1 fruit fly cellular context compared by ENCODE assay signal in the genomic region with DNA sequence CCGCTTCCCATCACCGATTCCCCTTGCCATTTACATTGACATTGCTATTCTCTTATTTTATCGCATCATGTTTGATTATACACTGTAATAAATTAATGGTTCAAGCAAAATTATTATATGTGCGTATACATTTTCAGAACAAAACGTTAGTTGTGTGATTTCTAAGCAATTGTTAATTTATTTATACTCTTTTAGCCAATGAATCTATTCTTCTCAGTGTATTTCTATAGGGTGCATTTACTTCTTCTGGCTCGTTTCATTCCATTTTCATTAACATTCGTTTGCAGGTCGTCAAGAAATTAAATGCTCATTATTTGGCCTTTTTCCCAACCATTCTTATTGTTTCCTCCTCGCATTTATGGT.
TF ChIP-seq lines count a peak whose summit lies in the region.

No protein-coding gene starts in this region.

TF ChIP-seq in whole organism, embryonic, 481 proteins besides CTCF, POLR2A, EP300 and RAD21 (continued from another document and continues in another):
- TF ChIP-seq CG14050 (GFP tag; IDR thresholded peaks at IDR 0.05; lab: Robert Waterston, UW): no peak
- TF ChIP-seq dysf (GFP tag; IDR thresholded peaks at IDR 0.05; lab: Robert Waterston, UW): peak; percentile 61
- peak; percentile 58 for TF ChIP-seq CG13424 (tag; optimal IDR thresholded peaks at IDR 0.05; lab: Kevin White, UChicago)
- TF ChIP-seq trem (tag; optimal IDR thresholded peaks at IDR 0.05; lab: Kevin White, UChicago): peak; percentile 68
- TF ChIP-seq stc (GFP tag; IDR thresholded peaks at IDR 0.05; lab: Robert Waterston, UW): peak; percentile 60
- peak; percentile 28 for TF ChIP-seq Vsx1 (GFP tag; optimal IDR thresholded peaks at IDR 0.05; lab: Kevin White, UChicago)
- TF ChIP-seq Spps (tag; optimal IDR thresholded peaks at IDR 0.05; lab: Kevin White, UChicago): peak; percentile 75
- peak; percentile 73; the same call in 1 of the 2 replicates for TF ChIP-seq ranshi (GFP tag; IDR thresholded peaks at IDR 0.05; lab: Robert Waterston, UW)
- TF ChIP-seq stwl (tag; optimal IDR thresholded peaks at IDR 0.05; lab: Kevin White, UChicago): no peak
- peak; percentile 46 for TF ChIP-seq CG14710 (tag; optimal IDR thresholded peaks at IDR 0.05; lab: Kevin White, UChicago)
- TF ChIP-seq Dp (GFP tag; optimal IDR thresholded peaks at IDR 0.05; lab: Kevin White, UChicago): no peak
- no peak for TF ChIP-seq CG18011 (GFP tag; optimal IDR thresholded peaks at IDR 0.05; lab: Kevin White, UChicago)
- TF ChIP-seq CG15601 (tag; optimal IDR thresholded peaks at IDR 0.05; lab: Kevin White, UChicago): no peak
- peak; percentile 69 for TF ChIP-seq CG4424 (GFP tag; optimal IDR thresholded peaks at IDR 0.05; lab: Kevin White, UChicago)
- peak; percentile 77 for TF ChIP-seq Ssrp (tag; optimal IDR thresholded peaks at IDR 0.05; lab: Kevin White, UChicago)
- TF ChIP-seq Bgb (GFP tag; IDR thresholded peaks at IDR 0.05; lab: Robert Waterston, UW; ENCODE audit: partially characterized antibody): no peak
- TF ChIP-seq CG34422 (GFP tag; IDR thresholded peaks at IDR 0.05; lab: Robert Waterston, UW): peak; percentile 72; the same call in 2 of the 3 replicates
- TF ChIP-seq lmd (GFP tag; IDR thresholded peaks at IDR 0.05; lab: Robert Waterston, UW): peak; percentile 71
- no peak for TF ChIP-seq sc (optimal IDR thresholded peaks at IDR 0.05; lab: Kevin White, UChicago)
- peak; percentile 38 for TF ChIP-seq sc (GFP tag; optimal IDR thresholded peaks at IDR 0.05; lab: Kevin White, UChicago)
- TF ChIP-seq CG13123 (GFP tag; optimal IDR thresholded peaks at IDR 0.05; lab: Kevin White, UChicago): peak; percentile 12
- 0 out of 3 replicates have a peak, but pooled peaks have one; percentile 50 for TF ChIP-seq H15 (GFP tag; IDR thresholded peaks at IDR 0.05; lab: Robert Waterston, UW)
- peak; percentile 63 for TF ChIP-seq CG17829 (tag; optimal IDR thresholded peaks at IDR 0.05; lab: Kevin White, UChicago)
- peak; percentile 61 for TF ChIP-seq E2f1 (GFP tag; IDR thresholded peaks at IDR 0.05; lab: Robert Waterston, UW)
- TF ChIP-seq unpg (GFP tag; optimal IDR thresholded peaks at IDR 0.05; lab: Kevin White, UChicago): peak; percentile 73
- TF ChIP-seq CG3726 (GFP tag; IDR thresholded peaks at IDR 0.05; lab: Robert Waterston, UW): peak; percentile 74; the same call in 2 of the 3 replicates
- TF ChIP-seq CG8089 (GFP tag; optimal IDR thresholded peaks at IDR 0.05; lab: Kevin White, UChicago): peak; percentile 59
- peak; percentile 38 for TF ChIP-seq lab (GFP tag; optimal IDR thresholded peaks at IDR 0.05; lab: Kevin White, UChicago)
- peak; percentile 36; the same call in 1 of the 2 replicates for TF ChIP-seq sim (GFP tag; IDR thresholded peaks at IDR 0.05; lab: Robert Waterston, UW)
- peak; percentile 32; the same call in 1 of the 3 replicates for TF ChIP-seq CG7357 (GFP tag; IDR thresholded peaks at IDR 0.05; lab: Robert Waterston, UW)
- peak; percentile 79 for TF ChIP-seq nmo (GFP tag; optimal IDR thresholded peaks at IDR 0.05; lab: Kevin White, UChicago)
- peak; percentile 55; the same call in 2 of the 3 replicates for TF ChIP-seq Mrtf (GFP tag; IDR thresholded peaks at IDR 0.05; lab: Robert Waterston, UW)
- peak; percentile 53 for TF ChIP-seq CG10654 (GFP tag; optimal IDR thresholded peaks at IDR 0.05; lab: Kevin White, UChicago)
- 0 out of 2 replicates have a peak, but pooled peaks have one; percentile 33 for TF ChIP-seq Nf-YA (GFP tag; IDR thresholded peaks at IDR 0.05; lab: Robert Waterston, UW)
- TF ChIP-seq dmrt11E (tag; optimal IDR thresholded peaks at IDR 0.05; lab: Kevin White, UChicago): peak; percentile 85
- TF ChIP-seq CG7271 (tag; optimal IDR thresholded peaks at IDR 0.05; lab: Kevin White, UChicago): peak; percentile 45
- peak; percentile 77 for TF ChIP-seq ara (GFP tag; IDR thresholded peaks at IDR 0.05; lab: Robert Waterston, UW)
- no peak for TF ChIP-seq CG4707 (GFP tag; optimal IDR thresholded peaks at IDR 0.05; lab: Kevin White, UChicago)
- peak; percentile 61 for TF ChIP-seq Fer3 (tag; optimal IDR thresholded peaks at IDR 0.05; lab: Kevin White, UChicago)
- no peak for TF ChIP-seq kay (GFP tag; optimal IDR thresholded peaks at IDR 0.05; lab: Kevin White, UChicago)
- TF ChIP-seq ATbp (GFP tag; optimal IDR thresholded peaks at IDR 0.05; lab: Kevin White, UChicago): peak; percentile 40
- no peak for TF ChIP-seq lov (optimal IDR thresholded peaks at IDR 0.05; lab: Kevin White, UChicago)
- peak; percentile 79; the same call in 2 of the 3 replicates for TF ChIP-seq lov (GFP tag; IDR thresholded peaks at IDR 0.05; lab: Robert Waterston, UW)
- TF ChIP-seq ap (GFP tag; IDR thresholded peaks at IDR 0.05; lab: Robert Waterston, UW): peak; percentile 46; the same call in 1 of the 2 replicates
- peak; percentile 51; the same call in 1 of the 2 replicates for TF ChIP-seq CG32772 (GFP tag; IDR thresholded peaks at IDR 0.05; lab: Robert Waterston, UW)
- peak; percentile 8 for TF ChIP-seq ewg (GFP tag; optimal IDR thresholded peaks at IDR 0.05; lab: Kevin White, UChicago)
- TF ChIP-seq croc (GFP tag; conservative IDR thresholded peaks at IDR 0.05; lab: Robert Waterston, UW): peak; percentile 26; the same call in 1 of the 3 replicates
- TF ChIP-seq al (GFP tag; IDR thresholded peaks at IDR 0.05; lab: Robert Waterston, UW): no peak
- TF ChIP-seq CG10147 (GFP tag; optimal IDR thresholded peaks at IDR 0.05; lab: Kevin White, UChicago): peak; percentile 47
- TF ChIP-seq Dip3 (GFP tag; optimal IDR thresholded peaks at IDR 0.05; lab: Kevin White, UChicago): peak; percentile 21
- no peak for TF ChIP-seq gt (GFP tag; IDR thresholded peaks at IDR 0.05; lab: Robert Waterston, UW)
- TF ChIP-seq Hey (tag; optimal IDR thresholded peaks at IDR 0.05; lab: Kevin White, UChicago): no peak
- no peak for TF ChIP-seq CG10321 (GFP tag; IDR thresholded peaks at IDR 0.05; lab: Robert Waterston, UW)
- TF ChIP-seq CG31365 (tag; optimal IDR thresholded peaks at IDR 0.05; lab: Kevin White, UChicago): no peak
- TF ChIP-seq CG2120 (GFP tag; optimal IDR thresholded peaks at IDR 0.05; lab: Kevin White, UChicago): peak; percentile 55
- peak; percentile 23 for TF ChIP-seq CG2202 (tag; optimal IDR thresholded peaks at IDR 0.05; lab: Kevin White, UChicago)
- TF ChIP-seq tna (GFP tag; IDR thresholded peaks at IDR 0.05; lab: Robert Waterston, UW; ENCODE audit: partially characterized antibody): no peak
- no peak for TF ChIP-seq vfl (GFP tag; optimal IDR thresholded peaks at IDR 0.05; lab: Kevin White, UChicago)
- peak; percentile 59 for TF ChIP-seq CG2678 (tag; optimal IDR thresholded peaks at IDR 0.05; lab: Kevin White, UChicago)
- peak; percentile 73 for TF ChIP-seq CG12391 (tag; optimal IDR thresholded peaks at IDR 0.05; lab: Kevin White, UChicago)
- peak; percentile 36 for TF ChIP-seq lilli (GFP tag; optimal IDR thresholded peaks at IDR 0.05; lab: Kevin White, UChicago)
- TF ChIP-seq CG33557 (GFP tag; optimal IDR thresholded peaks at IDR 0.05; lab: Kevin White, UChicago): peak; percentile 40
- TF ChIP-seq ato (GFP tag; IDR thresholded peaks at IDR 0.05; lab: Robert Waterston, UW; ENCODE audit: partially characterized antibody): no peak
- no peak for TF ChIP-seq abd-A (tag; optimal IDR thresholded peaks at IDR 0.05; lab: Kevin White, UChicago)
- peak; percentile 62; the same call in 1 of the 2 replicates for TF ChIP-seq CG14667 (GFP tag; IDR thresholded peaks at IDR 0.05; lab: Robert Waterston, UW)
- peak; percentile 66 for TF ChIP-seq H2.0 (GFP tag; IDR thresholded peaks at IDR 0.05; lab: Robert Waterston, UW)
- TF ChIP-seq tap (tag; optimal IDR thresholded peaks at IDR 0.05; lab: Kevin White, UChicago): peak; percentile 65
- TF ChIP-seq jigr1 (GFP tag; IDR thresholded peaks at IDR 0.05; lab: Robert Waterston, UW): peak; percentile 41; the same call in 1 of the 3 replicates
- TF ChIP-seq Max (GFP tag; optimal IDR thresholded peaks at IDR 0.05; lab: Kevin White, UChicago): no peak
- no peak for TF ChIP-seq kah (GFP tag; optimal IDR thresholded peaks at IDR 0.05; lab: Kevin White, UChicago)
- TF ChIP-seq Nf-YB (GFP tag; optimal IDR thresholded peaks at IDR 0.05; lab: Kevin White, UChicago): peak; percentile 3
- peak; percentile 82 for TF ChIP-seq ci (GFP tag; IDR thresholded peaks at IDR 0.05; lab: Robert Waterston, UW)
- peak; percentile 61 for TF ChIP-seq CG15269 (tag; optimal IDR thresholded peaks at IDR 0.05; lab: Kevin White, UChicago)
- TF ChIP-seq BEAF-32 (GFP tag; optimal IDR thresholded peaks at IDR 0.05; lab: Kevin White, UChicago): no peak
- TF ChIP-seq Ravus (GFP tag; IDR thresholded peaks at IDR 0.05; lab: Robert Waterston, UW): no peak
- TF ChIP-seq hkb (optimal IDR thresholded peaks at IDR 0.05; lab: Kevin White, UChicago): no peak
- peak; percentile 62 for TF ChIP-seq hkb (GFP tag; IDR thresholded peaks at IDR 0.05; lab: Robert Waterston, UW)
- TF ChIP-seq CG6683 (GFP tag; optimal IDR thresholded peaks at IDR 0.05; lab: Kevin White, UChicago): no peak
- 0 out of 3 replicates have a peak, but pooled peaks have one; percentile 24 for TF ChIP-seq otp (GFP tag; IDR thresholded peaks at IDR 0.05; lab: Robert Waterston, UW)
- no peak for TF ChIP-seq twi (tag; optimal IDR thresholded peaks at IDR 0.05; lab: Kevin White, UChicago)
- TF ChIP-seq az2 (GFP tag; optimal IDR thresholded peaks at IDR 0.05; lab: Kevin White, UChicago): peak; percentile 42
- TF ChIP-seq CG2712 (tag; optimal IDR thresholded peaks at IDR 0.05; lab: Kevin White, UChicago): peak; percentile 83
- peak; percentile 16 for TF ChIP-seq Sry-δ (GFP tag; optimal IDR thresholded peaks at IDR 0.05; lab: Kevin White, UChicago)
- peak; percentile 71 for TF ChIP-seq CG11247 (GFP tag; IDR thresholded peaks at IDR 0.05; lab: Robert Waterston, UW)
- TF ChIP-seq Lhr (GFP tag; optimal IDR thresholded peaks at IDR 0.05; lab: Kevin White, UChicago): peak; percentile 5
- TF ChIP-seq CG1602 (GFP tag; optimal IDR thresholded peaks at IDR 0.05; lab: Kevin White, UChicago): peak; percentile 48
- no peak for TF ChIP-seq CG15479 (GFP tag; optimal IDR thresholded peaks at IDR 0.05; lab: Kevin White, UChicago)
- 0 out of 2 replicates have a peak, but pooled peaks have one; percentile 10 for TF ChIP-seq Gsc (GFP tag; IDR thresholded peaks at IDR 0.05; lab: Robert Waterston, UW)
- TF ChIP-seq CG10431 (GFP tag; optimal IDR thresholded peaks at IDR 0.05; lab: Kevin White, UChicago): no peak
- TF ChIP-seq Myb (GFP tag; optimal IDR thresholded peaks at IDR 0.05; lab: Kevin White, UChicago): no peak
- peak; percentile 68 for TF ChIP-seq CG10366 (GFP tag; IDR thresholded peaks at IDR 0.05; lab: Robert Waterston, UW)
- TF ChIP-seq ken (GFP tag; IDR thresholded peaks at IDR 0.05; lab: Robert Waterston, UW): peak; percentile 15; the same call in 1 of the 3 replicates
- peak; percentile 51 for TF ChIP-seq CG1233 (GFP tag; optimal IDR thresholded peaks at IDR 0.05; lab: Kevin White, UChicago)
- no peak for TF ChIP-seq Jarid2 (GFP tag; optimal IDR thresholded peaks at IDR 0.05; lab: Kevin White, UChicago)
- TF ChIP-seq zen (tag; optimal IDR thresholded peaks at IDR 0.05; lab: Kevin White, UChicago): peak; percentile 71
- TF ChIP-seq chn (GFP tag; optimal IDR thresholded peaks at IDR 0.05; lab: Kevin White, UChicago): peak; percentile 39
- TF ChIP-seq CG9817 (tag; optimal IDR thresholded peaks at IDR 0.05; lab: Kevin White, UChicago): peak; percentile 23
- peak; percentile 51 for TF ChIP-seq Camta (GFP tag; optimal IDR thresholded peaks at IDR 0.05; lab: Kevin White, UChicago)
- peak; percentile 51 for TF ChIP-seq CG9609 (GFP tag; optimal IDR thresholded peaks at IDR 0.05; lab: Kevin White, UChicago)
- TF ChIP-seq CG11723 (GFP tag; optimal IDR thresholded peaks at IDR 0.05; lab: Kevin White, UChicago): no peak
- TF ChIP-seq CoRest (tag; optimal IDR thresholded peaks at IDR 0.05; lab: Kevin White, UChicago): peak; percentile 53
- TF ChIP-seq slou (GFP tag; optimal IDR thresholded peaks at IDR 0.05; lab: Kevin White, UChicago): peak; percentile 53
- TF ChIP-seq CG15696 (tag; optimal IDR thresholded peaks at IDR 0.05; lab: Kevin White, UChicago): peak; percentile 47
- no peak for TF ChIP-seq D (optimal IDR thresholded peaks at IDR 0.05; lab: Kevin White, UChicago)
- TF ChIP-seq D (GFP tag; optimal IDR thresholded peaks at IDR 0.05; lab: Kevin White, UChicago): peak; percentile 25
- TF ChIP-seq ash1 (GFP tag; optimal IDR thresholded peaks at IDR 0.05; lab: Kevin White, UChicago): no peak
- peak; percentile 62 for TF ChIP-seq NC2β (GFP tag; optimal IDR thresholded peaks at IDR 0.05; lab: Kevin White, UChicago)
- peak; percentile 45 for TF ChIP-seq Bdp1 (GFP tag; optimal IDR thresholded peaks at IDR 0.05; lab: Kevin White, UChicago)
- peak; percentile 1 for TF ChIP-seq jumu (GFP tag; optimal IDR thresholded peaks at IDR 0.05; lab: Kevin White, UChicago)
- TF ChIP-seq crc (GFP tag; optimal IDR thresholded peaks at IDR 0.05; lab: Kevin White, UChicago): no peak
- no peak for TF ChIP-seq CG3163 (GFP tag; optimal IDR thresholded peaks at IDR 0.05; lab: Kevin White, UChicago)
- no peak for TF ChIP-seq org-1 (GFP tag; optimal IDR thresholded peaks at IDR 0.05; lab: Kevin White, UChicago)
- peak; percentile 4 for TF ChIP-seq CG18599 (GFP tag; optimal IDR thresholded peaks at IDR 0.05; lab: Kevin White, UChicago)
- TF ChIP-seq CG6654 (GFP tag; optimal IDR thresholded peaks at IDR 0.05; lab: Kevin White, UChicago): peak; percentile 37
- peak; percentile 43 for TF ChIP-seq mam (GFP tag; optimal IDR thresholded peaks at IDR 0.05; lab: Kevin White, UChicago)
- TF ChIP-seq sqz (GFP tag; optimal IDR thresholded peaks at IDR 0.05; lab: Kevin White, UChicago): no peak
- TF ChIP-seq mld (GFP tag; IDR thresholded peaks at IDR 0.05; lab: Robert Waterston, UW; ENCODE audit: partially characterized antibody): no peak
- TF ChIP-seq CG18262 (tag; optimal IDR thresholded peaks at IDR 0.05; lab: Kevin White, UChicago): peak; percentile 55
- peak; percentile 11 for TF ChIP-seq Hmx (GFP tag; optimal IDR thresholded peaks at IDR 0.05; lab: Kevin White, UChicago)
- TF ChIP-seq slbo (GFP tag; IDR thresholded peaks at IDR 0.05; lab: Robert Waterston, UW): peak; percentile 74
- peak; percentile 57 for TF ChIP-seq CG4820 (GFP tag; optimal IDR thresholded peaks at IDR 0.05; lab: Kevin White, UChicago)
- TF ChIP-seq CG10267 (tag; optimal IDR thresholded peaks at IDR 0.05; lab: Kevin White, UChicago): peak; percentile 21
- TF ChIP-seq chif (GFP tag; optimal IDR thresholded peaks at IDR 0.05; lab: Kevin White, UChicago): peak; percentile 33 to 66
- peak; percentile 18 for TF ChIP-seq CG12942 (GFP tag; optimal IDR thresholded peaks at IDR 0.05; lab: Kevin White, UChicago)
- TF ChIP-seq hbn (GFP tag; IDR thresholded peaks at IDR 0.05; lab: Robert Waterston, UW; ENCODE audit: partially characterized antibody): no peak
- TF ChIP-seq gem (tag; optimal IDR thresholded peaks at IDR 0.05; lab: Kevin White, UChicago): peak; percentile 80
